Fruit fly (Drosophila melanogaster) whole organism, embryonic: Measurements from ENCODE around the gene Tmep.

ENCODE experiments used
- C15 ChIP-seq: fragments of 200-800 bp; sonication (Bioruptor generic); IDR thresholded peaks from 3 replicates; pipeline ENCODE4 v1.3.6; 2022; ENCODE audit warnings: missing biosample characterization, missing genetic modification characterization
- CG1024 ChIP-seq: fragments of 200-800 bp; sonication (Bioruptor generic); IDR thresholded peaks from 2 replicates; pipeline ENCODE4 v1.3.6; 2022; ENCODE audit warnings: missing biosample characterization, missing genetic modification characterization
- CG10979 ChIP-seq: fragments of 200-800 bp; sonication (Bioruptor generic); optimal IDR thresholded peaks from 2 replicates; lab custom pipeline; 2018; ENCODE audit warnings: missing biosample characterization, mild to moderate bottlenecking, missing genetic modification characterization, moderate library complexity
- CG1233 ChIP-seq: fragments of 200-800 bp; sonication (Bioruptor generic); optimal IDR thresholded peaks from 4 replicates; lab custom pipeline; 2018; ENCODE audit warnings: missing biosample characterization, mild to moderate bottlenecking, missing genetic modification characterization
- CG12942 ChIP-seq: fragments of 200-800 bp; sonication (Bioruptor generic); optimal IDR thresholded peaks from 3 replicates; lab custom pipeline; 2016; ENCODE audit warnings: missing biosample characterization, missing genetic modification characterization
- CG13123 ChIP-seq: fragments of 200-800 bp; sonication (Bioruptor generic); optimal IDR thresholded peaks from 2 replicates; lab custom pipeline; 2016; ENCODE audit warnings: missing biosample characterization, missing genetic modification characterization
- CG14860 ChIP-seq: fragments of 200-800 bp; sonication (Bioruptor generic); IDR thresholded peaks from 3 replicates; pipeline ENCODE4 v1.3.6; 2022; ENCODE audit warnings: missing biosample characterization, missing genetic modification characterization; ENCODE audit not compliant: partially characterized antibody
- CG15514 ChIP-seq: fragments of 200-800 bp; sonication (Bioruptor generic); optimal IDR thresholded peaks from 3 replicates; lab custom pipeline; 2017; ENCODE audit warnings: missing biosample characterization, missing genetic modification characterization, mild to moderate bottlenecking, moderate library complexity, missing genetic modification reagents
- CG1602 ChIP-seq: fragments of 200-800 bp; sonication (Bioruptor generic); optimal IDR thresholded peaks from 3 replicates; lab custom pipeline; 2016; ENCODE audit warnings: missing biosample characterization, missing genetic modification characterization
- CG17802 ChIP-seq: fragments of 200-800 bp; sonication (Bioruptor generic); optimal IDR thresholded peaks from 2 replicates; lab custom pipeline; 2018; ENCODE audit warnings: missing biosample characterization, mild to moderate bottlenecking, missing genetic modification characterization, moderate library complexity
- CG17829 ChIP-seq: fragments of 200-800 bp; optimal IDR thresholded peaks from 2 replicates; lab custom pipeline; 2019; ENCODE audit warnings: missing biosample characterization, mild to moderate bottlenecking, missing genetic modification characterization, moderate library complexity
- CG30431 ChIP-seq: fragments of 200-800 bp; sonication (Bioruptor generic); optimal IDR thresholded peaks from 2 replicates; lab custom pipeline; 2017; ENCODE audit warnings: missing biosample characterization, missing genetic modification characterization
- CG32532 ChIP-seq: fragments of 200-800 bp; sonication (Bioruptor generic); IDR thresholded peaks from 2 replicates; pipeline ENCODE4 v1.3.6; 2022; ENCODE audit warnings: missing biosample characterization, missing genetic modification characterization
- CG3281 ChIP-seq: fragments of 200-800 bp; sonication (Bioruptor generic); optimal IDR thresholded peaks from 3 replicates; lab custom pipeline; 2017; ENCODE audit warnings: missing biosample characterization, mild to moderate bottlenecking, missing genetic modification characterization
- CG43689 ChIP-seq: fragments of 200-800 bp; sonication (Bioruptor generic); IDR thresholded peaks from 2 replicates; pipeline ENCODE4 v1.3.6; 2022; ENCODE audit warnings: missing biosample characterization, missing genetic modification characterization
- CG4404 ChIP-seq: fragments of 200-800 bp; sonication (Bioruptor generic); IDR thresholded peaks from 2 replicates; pipeline ENCODE4 v1.3.6; 2022; ENCODE audit warnings: missing biosample characterization, missing genetic modification characterization
- CG5180 ChIP-seq: fragments of 200-800 bp; sonication (Bioruptor generic); optimal IDR thresholded peaks from 3 replicates; lab custom pipeline; 2017; ENCODE audit warnings: missing biosample characterization, missing genetic modification characterization, mild to moderate bottlenecking, moderate library complexity, missing genetic modification reagents
- CG6854 ChIP-seq: fragments of 200-800 bp; sonication (Bioruptor generic); optimal IDR thresholded peaks from 3 replicates; lab custom pipeline; 2017; ENCODE audit warnings: missing biosample characterization, mild to moderate bottlenecking, missing genetic modification characterization
- CG7839 ChIP-seq: fragments of 200-800 bp; sonication (Bioruptor generic); optimal IDR thresholded peaks from 3 replicates; lab custom pipeline; 2018; ENCODE audit warnings: missing biosample characterization, mild to moderate bottlenecking, missing genetic modification characterization, moderate library complexity
- CTCF ChIP-seq: fragments of 200-800 bp; sonication (Bioruptor generic); optimal IDR thresholded peaks from 2 replicates; lab custom pipeline; 2017; ENCODE audit warnings: missing biosample characterization, mild to moderate bottlenecking, missing genetic modification characterization, moderate library complexity
- D19A ChIP-seq: fragments of 200-800 bp; optimal IDR thresholded peaks from 3 replicates; lab custom pipeline; 2019; ENCODE audit warnings: missing biosample characterization, mild to moderate bottlenecking, missing genetic modification characterization, moderate library complexity
- Dp ChIP-seq: fragments of 200-800 bp; sonication (Bioruptor generic); optimal IDR thresholded peaks from 2 replicates; lab custom pipeline; 2018; ENCODE audit warnings: missing biosample characterization, mild to moderate bottlenecking, missing genetic modification characterization, moderate library complexity
- ERR ChIP-seq: fragments of 200-800 bp; sonication (Bioruptor generic); optimal IDR thresholded peaks from 2 replicates; lab custom pipeline; 2016; ENCODE audit warnings: missing biosample characterization, missing genetic modification characterization
- Elba2 ChIP-seq: fragments of 200-800 bp; sonication (Bioruptor generic); optimal IDR thresholded peaks from 3 replicates; lab custom pipeline; 2016; ENCODE audit warnings: missing biosample characterization, missing genetic modification characterization
- GATAe ChIP-seq: fragments of 200-800 bp; sonication (Bioruptor generic); conservative IDR thresholded peaks from 2 replicates; pipeline ENCODE4 v1.3.6; 2022; ENCODE audit warnings: missing biosample characterization, missing genetic modification characterization
- Hr39 ChIP-seq: fragments of >200 bp; optimal IDR thresholded peaks from 2 replicates; lab custom pipeline; 2017
- Hr78 ChIP-seq, 2 experiments: fragments of 200-800 bp in 1 of 2; fragments of >200 bp in 1 of 2; sonication (Bioruptor generic) in 1 of 2; optimal IDR thresholded peaks; 2 replicates each; lab custom pipeline; 2017 to 2019; ENCODE audit warnings: missing biosample characterization in 2 of 2, missing genetic modification characterization in 2 of 2, mild to moderate bottlenecking in 1 of 2, moderate library complexity in 1 of 2
- Jarid2 ChIP-seq: fragments of 200-800 bp; sonication (Bioruptor generic); optimal IDR thresholded peaks from 3 replicates; lab custom pipeline; 2017; ENCODE audit warnings: mild to moderate bottlenecking, missing biosample characterization, missing genetic modification reagents, missing genetic modification characterization
- Lpt ChIP-seq: fragments of >200 bp; optimal IDR thresholded peaks from 2 replicates; lab custom pipeline; 2018; ENCODE audit warnings: missing biosample characterization, missing genetic modification characterization
- MBD-R2 ChIP-seq: fragments of 200-800 bp; sonication (Bioruptor generic); IDR thresholded peaks from 2 replicates; pipeline ENCODE4 v1.3.6; 2022; ENCODE audit warnings: missing biosample characterization, missing genetic modification characterization
- NfI ChIP-seq: fragments of 200-800 bp; sonication (Bioruptor generic); optimal IDR thresholded peaks from 3 replicates; lab custom pipeline; 2018; ENCODE audit warnings: missing biosample characterization, mild to moderate bottlenecking, missing genetic modification characterization, moderate library complexity
- Optix ChIP-seq: fragments of 200-800 bp; sonication (Bioruptor generic); IDR thresholded peaks from 3 replicates; pipeline ENCODE4 v1.3.6; 2022; ENCODE audit warnings: missing biosample characterization, missing genetic modification characterization
- Ravus ChIP-seq: fragments of 200-800 bp; sonication (Bioruptor generic); IDR thresholded peaks from 2 replicates; pipeline ENCODE4 v1.3.6; 2022; ENCODE audit warnings: missing biosample characterization, missing genetic modification characterization
- Tbp ChIP-seq: fragments of >200 bp; optimal IDR thresholded peaks from 2 replicates; lab custom pipeline; 2018; ENCODE audit warnings: missing biosample characterization, missing genetic modification characterization
- aop ChIP-seq: fragments of 200-800 bp; sonication (Bioruptor generic); IDR thresholded peaks from 2 replicates; pipeline ENCODE4 v1.3.6; 2022; ENCODE audit warnings: missing biosample characterization, missing genetic modification characterization
- ara ChIP-seq: fragments of 200-800 bp; sonication (Bioruptor generic); IDR thresholded peaks from 2 replicates; pipeline ENCODE4 v1.3.6; 2022; ENCODE audit warnings: missing biosample characterization, missing genetic modification characterization
- bcd ChIP-seq: fragments of 200-800 bp; sonication (Bioruptor generic); optimal IDR thresholded peaks from 2 replicates; lab custom pipeline; 2017; ENCODE audit warnings: missing biosample characterization, mild to moderate bottlenecking, missing genetic modification characterization
- dm ChIP-seq: fragments of 200-800 bp; sonication (Bioruptor generic); optimal IDR thresholded peaks from 3 replicates; lab custom pipeline; 2016; ENCODE audit warnings: missing biosample characterization, missing genetic modification characterization
- en ChIP-seq: fragments of 200-800 bp; sonication (Bioruptor generic); optimal IDR thresholded peaks from 2 replicates; lab custom pipeline; 2016; ENCODE audit warnings: missing biosample characterization, missing genetic modification characterization
- fd3F ChIP-seq: fragments of 200-800 bp; sonication (Bioruptor generic); optimal IDR thresholded peaks from 2 replicates; lab custom pipeline; 2018; ENCODE audit warnings: missing biosample characterization, mild to moderate bottlenecking, missing genetic modification characterization, moderate library complexity
- fu2 ChIP-seq: fragments of 200-800 bp; sonication (Bioruptor generic); optimal IDR thresholded peaks from 2 replicates; lab custom pipeline; 2016; ENCODE audit warnings: missing biosample characterization, missing genetic modification characterization
- hkb ChIP-seq, 2 experiments: fragments of 200-800 bp in 1 of 2; fragments of >200 bp in 1 of 2; sonication (Bioruptor generic) in 1 of 2; IDR thresholded peaks in 1 of 2; optimal IDR thresholded peaks in 1 of 2; 2 replicates each; pipeline versions ENCODE4 v1.3.6 to Lab custom; 2017 to 2022; ENCODE audit warnings: missing biosample characterization in 1 of 2, missing genetic modification characterization in 1 of 2
- lab ChIP-seq: fragments of 200-800 bp; sonication (Bioruptor generic); optimal IDR thresholded peaks from 3 replicates; lab custom pipeline; 2017; ENCODE audit warnings: missing biosample characterization, missing genetic modification characterization, mild to moderate bottlenecking, moderate library complexity, missing genetic modification reagents
- lilli ChIP-seq: fragments of 200-800 bp; sonication (Bioruptor generic); optimal IDR thresholded peaks from 3 replicates; lab custom pipeline; 2016; ENCODE audit warnings: missing biosample characterization, missing genetic modification characterization
- pho ChIP-seq: fragments of 200-800 bp; sonication (Bioruptor generic); optimal IDR thresholded peaks from 2 replicates; lab custom pipeline; 2016; ENCODE audit warnings: missing biosample characterization, missing genetic modification characterization
- schlank ChIP-seq: fragments of 200-800 bp; sonication (Bioruptor generic); optimal IDR thresholded peaks from 2 replicates; lab custom pipeline; 2018; ENCODE audit warnings: missing biosample characterization, mild to moderate bottlenecking, missing genetic modification characterization
- scrt ChIP-seq: fragments of 200-800 bp; sonication (Bioruptor generic); optimal IDR thresholded peaks from 2 replicates; lab custom pipeline; 2018; ENCODE audit warnings: missing biosample characterization, mild to moderate bottlenecking, missing genetic modification characterization, moderate library complexity
- sna ChIP-seq: fragments of 200-800 bp; sonication (Bioruptor generic); IDR thresholded peaks from 2 replicates; pipeline ENCODE4 v1.3.6; 2022; ENCODE audit warnings: missing biosample characterization, missing genetic modification characterization; ENCODE audit not compliant: partially characterized antibody
- ssp ChIP-seq: fragments of 200-800 bp; sonication (Bioruptor generic); IDR thresholded peaks from 2 replicates; pipeline ENCODE4 v1.3.6; 2022; ENCODE audit warnings: missing biosample characterization, missing genetic modification characterization
- zfh1 ChIP-seq: fragments of 200-800 bp; sonication (Bioruptor generic); IDR thresholded peaks from 3 replicates; pipeline ENCODE4 v1.3.6; 2022; ENCODE audit warnings: missing biosample characterization, missing genetic modification characterization

Tmep gene

DNA sequence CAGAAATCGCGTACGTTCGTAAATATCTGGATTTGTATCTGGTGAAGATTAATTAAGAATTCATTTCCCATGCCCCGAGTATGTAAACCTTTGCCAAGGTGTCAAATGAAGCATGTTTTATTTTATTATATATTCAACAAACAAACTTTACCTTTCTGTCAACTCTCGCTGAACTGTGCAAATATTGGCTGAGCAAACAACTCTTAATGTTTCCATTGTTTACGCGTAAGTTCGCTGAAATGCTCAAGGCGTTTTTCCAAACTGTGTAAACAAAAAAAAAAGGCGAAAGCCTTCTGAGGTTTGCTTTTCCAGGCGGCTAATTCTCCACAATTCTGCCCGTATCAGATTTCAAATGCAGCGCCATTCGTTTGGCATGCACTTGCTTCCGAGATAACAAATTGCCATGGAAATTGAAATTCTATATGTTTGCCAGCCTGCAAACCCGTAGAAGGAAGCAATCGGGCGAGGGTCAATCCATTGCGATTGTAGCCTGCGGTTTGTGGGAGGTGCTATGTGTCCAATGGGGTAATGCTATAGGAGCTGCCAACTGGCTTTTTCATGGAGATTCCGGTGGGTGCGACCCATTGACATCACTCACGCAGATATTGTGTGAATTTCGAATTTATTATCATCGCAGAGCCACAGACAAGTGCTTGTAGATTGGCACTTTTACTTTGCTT lies 22.9 kb downstream of the Tmep start (continued):
- TF ChIP-seq CG5180 (GFP tag; lab: Kevin White, UChicago) (peak; percentile 68), Optix (no peak), Dp (no peak), schlank (tag; lab: Kevin White, UChicago) (peak; percentile 93), CG1024 (GFP tag; lab: Robert Waterston, UW) (no peak), C15 (GFP tag; lab: Robert Waterston, UW) (peak; percentile 45; the same call in 1 of the 3 replicates), dm (GFP tag; lab: Kevin White, UChicago) (no peak), ERR (GFP tag; lab: Kevin White, UChicago) (peak; percentile 39), Elba2 (GFP tag; lab: Kevin White, UChicago) (no peak), CG3281 (GFP tag; lab: Kevin White, UChicago) (peak; percentile 93), Jarid2 (GFP tag; lab: Kevin White, UChicago) (peak; percentile 69), ssp (GFP tag; lab: Robert Waterston, UW) (no peak), CG17829 (tag; lab: Kevin White, UChicago) (no peak), CG30431 (no peak), CTCF (GFP tag; lab: Kevin White, UChicago) (no peak), CG13123 (peak; percentile 12), CG12942 (GFP tag; lab: Kevin White, UChicago) (peak; percentile 38), lilli (GFP tag; lab: Kevin White, UChicago) (peak; percentile 49), CG10979 (tag; lab: Kevin White, UChicago) (no peak), fu2 (GFP tag; lab: Kevin White, UChicago) (peak; percentile 38), pho (GFP tag; lab: Kevin White, UChicago) (peak; percentile 82), CG4404 (GFP tag; lab: Robert Waterston, UW) (no peak), MBD-R2 (GFP tag; lab: Robert Waterston, UW) (no peak; the same call in 1 of the 2 replicates), ara (no peak), CG7839 (tag; lab: Kevin White, UChicago) (no peak), NfI (GFP tag; lab: Kevin White, UChicago) (peak; percentile 71), CG17802 (tag; lab: Kevin White, UChicago) (no peak), Lpt (GFP tag; lab: Kevin White, UChicago) (no peak), CG43689 (GFP tag; lab: Robert Waterston, UW) (no peak), CG15514 (GFP tag; lab: Kevin White, UChicago) (peak; percentile 92), Tbp (GFP tag; lab: Kevin White, UChicago) (no peak), D19A (tag; lab: Kevin White, UChicago) (no peak), en (GFP tag; lab: Kevin White, UChicago) (no peak), fd3F (GFP tag; lab: Kevin White, UChicago) (peak; percentile 75), CG32532 (peak; percentile 48; the same call in 1 of the 2 replicates), CG14860 (GFP tag; lab: Robert Waterston, UW) (no peak), bcd (peak; percentile 58), zfh1 (GFP tag; lab: Robert Waterston, UW) (0 out of 3 replicates have a peak, but pooled peaks have one; percentile 36), CG1602 (GFP tag; lab: Kevin White, UChicago) (no peak), Ravus (GFP tag; lab: Robert Waterston, UW) (peak; percentile 24; the same call in 1 of the 2 replicates), lab (GFP tag; lab: Kevin White, UChicago) (peak; percentile 97), CG1233 (GFP tag; lab: Kevin White, UChicago) (peak; percentile 79), sna (GFP tag; lab: Robert Waterston, UW) (no peak), scrt (no peak), GATAe (no peak), hkb (optimal IDR thresholded peaks at IDR 0.05; lab: Kevin White, UChicago) (no peak), hkb (GFP tag; IDR thresholded peaks at IDR 0.05; lab: Robert Waterston, UW) (peak; percentile 80), Hr78 (GFP tag; optimal IDR thresholded peaks at IDR 0.05; lab: Kevin White, UChicago) (no peak), Hr39 (no peak), aop (GFP tag; lab: Robert Waterston, UW) (no peak), CG6854 (GFP tag; lab: Kevin White, UChicago) (peak; percentile 87)
